Fruit fly (Drosophila melanogaster): ENCODE results near the gene CG31368.
A peak's percentile ranks its signal among the peaks of the same experiment; 100 is the strongest.

Gene CG31368

DNA sequence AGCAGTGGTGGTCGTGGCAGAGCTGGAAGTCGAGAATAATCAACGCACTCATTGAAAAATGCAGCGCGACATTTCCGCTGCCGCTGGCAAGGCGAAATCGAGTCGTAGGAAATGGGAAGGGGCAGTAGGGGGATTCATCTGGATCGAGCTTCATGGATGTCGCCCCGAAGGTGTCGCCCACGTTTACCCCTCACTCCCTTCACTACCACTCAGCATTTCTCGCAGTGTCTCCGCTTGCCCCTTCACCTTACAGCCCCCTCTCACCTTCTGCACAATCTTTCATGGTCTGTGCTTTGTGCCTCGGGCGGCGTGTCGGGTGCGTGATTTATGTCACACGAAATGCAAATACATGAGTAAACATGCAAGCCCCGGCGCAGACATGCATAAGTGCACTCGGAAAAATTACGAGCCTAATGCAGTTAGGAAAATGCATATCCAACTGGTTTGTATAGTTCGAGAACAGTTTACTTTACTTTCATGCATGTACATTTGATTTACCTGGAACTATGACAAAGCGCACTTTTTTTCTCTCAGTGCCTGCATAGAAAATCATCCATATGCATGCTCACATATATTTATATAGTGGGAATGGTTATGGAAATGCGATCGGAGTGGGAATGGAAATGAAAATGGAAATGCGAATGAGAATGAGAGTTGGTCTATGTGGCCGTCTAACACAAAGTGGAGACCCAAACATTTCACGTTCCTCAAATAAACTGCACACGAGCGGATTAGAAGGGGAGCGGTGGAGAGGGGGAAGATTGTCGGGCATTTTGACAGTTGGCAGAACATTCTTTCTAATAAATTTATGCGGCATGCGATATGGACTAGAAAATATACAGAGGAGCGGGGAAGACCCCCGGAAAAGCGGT lies 33.0 kb upstream of the CG31368 start (continued):
- TF ChIP-seq Fer3 (tag; optimal IDR thresholded peaks at IDR 0.05) = peak; percentile 68
- TF ChIP-seq CG14710 (tag; optimal IDR thresholded peaks at IDR 0.05) = peak; percentile 90
- peak; percentile 78 for TF ChIP-seq en (GFP tag; optimal IDR thresholded peaks at IDR 0.05)
- TF ChIP-seq tio (GFP tag; optimal IDR thresholded peaks at IDR 0.05) = peak; percentile 88
- TF ChIP-seq wek (GFP tag; optimal IDR thresholded peaks at IDR 0.05) = peak; percentile 81
- no peak for TF ChIP-seq HLHmδ (GFP tag; optimal IDR thresholded peaks at IDR 0.05)
- TF ChIP-seq CG7928 (GFP tag; optimal IDR thresholded peaks at IDR 0.05) = no peak
- TF ChIP-seq Hey (tag; optimal IDR thresholded peaks at IDR 0.05) = peak; percentile 23
- peak; percentile 70 for TF ChIP-seq CG4404 (GFP tag; IDR thresholded peaks at IDR 0.05)
- peak; percentile 92 for TF ChIP-seq CG11093 (GFP tag; IDR thresholded peaks at IDR 0.05)
- no peak for TF ChIP-seq chinmo (GFP tag; IDR thresholded peaks at IDR 0.05; ENCODE audit: partially characterized antibody)
- peak; percentile 84 for TF ChIP-seq CG10209 (GFP tag; optimal IDR thresholded peaks at IDR 0.05)
- TF ChIP-seq maf-S (GFP tag; optimal IDR thresholded peaks at IDR 0.05) = peak; percentile 79
- TF ChIP-seq CG2202 (tag; optimal IDR thresholded peaks at IDR 0.05) = peak; percentile 90
- peak; percentile 85 for TF ChIP-seq da (GFP tag; optimal IDR thresholded peaks at IDR 0.05)
- TF ChIP-seq B-H2 (GFP tag; optimal IDR thresholded peaks at IDR 0.05) = no peak
- TF ChIP-seq z (GFP tag; IDR thresholded peaks at IDR 0.05) = peak; percentile 64; the same call in 2 of the 3 replicates
- TF ChIP-seq row (GFP tag; IDR thresholded peaks at IDR 0.05) = peak; percentile 83
- TF ChIP-seq Neu2 (GFP tag; optimal IDR thresholded peaks at IDR 0.05; ENCODE audit: borderline replicate concordance) = peak; percentile 19
- TF ChIP-seq Dip3 (GFP tag; optimal IDR thresholded peaks at IDR 0.05) = peak; percentile 24
- TF ChIP-seq Usf (GFP tag; optimal IDR thresholded peaks at IDR 0.05) = peak; percentile 38
- TF ChIP-seq CG17359 (tag; optimal IDR thresholded peaks at IDR 0.05) = peak; percentile 96
- peak; percentile 78 for TF ChIP-seq CG8359 (GFP tag; optimal IDR thresholded peaks at IDR 0.05; ENCODE audit: borderline replicate concordance)
- TF ChIP-seq CG32532 (GFP tag; IDR thresholded peaks at IDR 0.05) = peak; percentile 14; the same call in 1 of the 2 replicates
- peak; percentile 68; the same call in 1 of the 2 replicates for TF ChIP-seq CG43689 (GFP tag; IDR thresholded peaks at IDR 0.05)
- peak; percentile 74; the same call in 2 of the 3 replicates for TF ChIP-seq CG11695 (GFP tag; IDR thresholded peaks at IDR 0.05)
- TF ChIP-seq Asciz (GFP tag; optimal IDR thresholded peaks at IDR 0.05) = peak; percentile 96
- peak; percentile 15; the same call in 1 of the 2 replicates for TF ChIP-seq MBD-R2 (GFP tag; IDR thresholded peaks at IDR 0.05)
- peak; percentile 79 for TF ChIP-seq Aef1 (GFP tag; IDR thresholded peaks at IDR 0.05)
- 0 out of 3 replicates have a peak, but pooled peaks have one; percentile 27 for TF ChIP-seq knrl (GFP tag; IDR thresholded peaks at IDR 0.05; ENCODE audit: partially characterized antibody)
- peak; percentile 88 for TF ChIP-seq E2f1 (GFP tag; IDR thresholded peaks at IDR 0.05)
- no peak for TF ChIP-seq amos (GFP tag; IDR thresholded peaks at IDR 0.05; ENCODE audit: partially characterized antibody)
- no peak for TF ChIP-seq Dp (GFP tag; optimal IDR thresholded peaks at IDR 0.05)
- peak; percentile 99 for TF ChIP-seq vvl (GFP tag; IDR thresholded peaks at IDR 0.05)
- TF ChIP-seq yki (optimal IDR thresholded peaks at IDR 0.05) = no peak
- peak; percentile 71 for TF ChIP-seq CG18619 (GFP tag; optimal IDR thresholded peaks at IDR 0.05)
- TF ChIP-seq CG30431 (GFP tag; optimal IDR thresholded peaks at IDR 0.05) = peak; percentile 83
- peak; percentile 92 for TF ChIP-seq CG8089 (GFP tag; optimal IDR thresholded peaks at IDR 0.05)
- TF ChIP-seq CG33557 (GFP tag; optimal IDR thresholded peaks at IDR 0.05) = peak; percentile 73
- peak; percentile 89 for TF ChIP-seq CG12942 (GFP tag; optimal IDR thresholded peaks at IDR 0.05)
- peak; percentile 81 for TF ChIP-seq NK7.1 (GFP tag; optimal IDR thresholded peaks at IDR 0.05)
- peak; percentile 77 for TF ChIP-seq CG11456 (GFP tag; IDR thresholded peaks at IDR 0.05)
- no peak; the same call in 1 of the 2 replicates for TF ChIP-seq Taf1 (GFP tag; IDR thresholded peaks at IDR 0.05)
- peak; percentile 92 for TF ChIP-seq CoRest (tag; optimal IDR thresholded peaks at IDR 0.05)
- TF ChIP-seq pfk (GFP tag; optimal IDR thresholded peaks at IDR 0.05) = no peak
- peak; percentile 89 for TF ChIP-seq sim (GFP tag; IDR thresholded peaks at IDR 0.05)
- TF ChIP-seq Awh (GFP tag; IDR thresholded peaks at IDR 0.05) = peak; percentile 93
- TF ChIP-seq CG18262 (tag; optimal IDR thresholded peaks at IDR 0.05) = peak; percentile 96

All from whole organism, embryonic.